Fruit fly (Drosophila melanogaster) ovary, adult (tissue): ENCODE data around the gene Srx.
"Not testable (repeated sequence)": the region's sequence is repeated elsewhere in the genome, so short reads cannot be mapped to it uniquely, and the experiment has no call there.

Source experiments
- CG17801 ChIP-seq: fragments of 200-800 bp; optimal IDR thresholded peaks from 2 replicates; lab custom pipeline; 2019; ENCODE audit warnings: missing biosample characterization, mild to moderate bottlenecking, missing genetic modification characterization, moderate library complexity; ENCODE audit not compliant: partially characterized antibody

Srx gene

DNA sequence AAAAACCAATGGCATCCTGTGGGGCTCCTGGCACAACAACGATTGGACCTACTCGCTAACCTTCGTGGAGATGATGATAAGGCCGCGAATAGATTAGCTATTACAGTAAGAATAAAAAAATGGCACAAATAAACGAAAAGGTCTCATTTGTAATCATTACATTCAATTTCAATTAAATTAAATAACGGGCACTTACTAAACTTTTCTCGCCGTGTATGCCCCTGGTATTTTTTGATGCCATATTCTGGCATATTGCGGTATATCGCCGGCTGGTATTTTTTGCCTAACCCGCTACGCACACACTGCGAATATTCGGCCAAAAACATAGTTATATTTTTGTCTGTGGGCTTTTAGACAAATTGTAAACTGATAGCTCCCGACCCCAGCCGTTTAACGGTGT, 42.6 kb downstream of the Srx start, which contains the start of gene Gss2:
Gss2 (plus strand) TSS at position 301 of the 400 bp plus-strand sequence.
- not testable (repeated sequence) for TF ChIP-seq CG17801 (GFP tag; lab: Kevin White, UChicago)

- peak; percentile 19 for TF ChIP-seq CG17801 (GFP tag; lab: Kevin White, UChicago)
Measured at dm6 chrX:17907184-17908006, 50.6 kb downstream of the Srx start, which contains the start of the genes CG7772 and Vps4. Gene CG7772, minus strand, starts transcription at chrX:17907261. Gene Vps4, plus strand, starts transcription at chrX:17907692.
